Fruit fly (Drosophila melanogaster) whole organism, prepupa: Measurements from ENCODE around the gene ppan.

Experiments
- Blimp-1 ChIP-seq: fragments of 200-800 bp; sonication (Bioruptor generic); optimal IDR thresholded peaks from 3 replicates; lab custom pipeline; 2017; ENCODE audit warnings: missing biosample characterization, missing genetic modification characterization, mild to moderate bottlenecking, moderate library complexity, missing genetic modification reagents
- CG11294 ChIP-seq: fragments of 200-800 bp; sonication (Bioruptor generic); IDR thresholded peaks from 2 replicates; pipeline ENCODE4 v1.3.6; 2022; ENCODE audit warnings: missing biosample characterization, missing genetic modification characterization
- CG11762 ChIP-seq: fragments of 200-800 bp; sonication (Bioruptor generic); optimal IDR thresholded peaks from 3 replicates; lab custom pipeline; 2016; ENCODE audit warnings: missing biosample characterization, missing genetic modification characterization; ENCODE audit not compliant: insufficient read depth
- CG11902 ChIP-seq: fragments of 200-800 bp; sonication (Bioruptor generic); optimal IDR thresholded peaks from 3 replicates; lab custom pipeline; 2016; ENCODE audit warnings: missing biosample characterization, missing genetic modification characterization
- CG15336 ChIP-seq: fragments of 200-800 bp; sonication (Bioruptor generic); IDR thresholded peaks from 2 replicates; pipeline ENCODE4 v1.3.6; 2022; ENCODE audit warnings: missing biosample characterization, missing genetic modification characterization
- CG1621 ChIP-seq: fragments of 200-800 bp; sonication (Bioruptor generic); optimal IDR thresholded peaks from 3 replicates; lab custom pipeline; 2018; ENCODE audit warnings: missing biosample characterization, mild to moderate bottlenecking, missing genetic modification characterization
- CG16779 ChIP-seq: fragments of 200-800 bp; sonication (Bioruptor generic); optimal IDR thresholded peaks from 3 replicates; lab custom pipeline; 2017; ENCODE audit warnings: missing biosample characterization, mild to moderate bottlenecking, missing genetic modification characterization
- CG31627 ChIP-seq: fragments of 200-800 bp; sonication (Bioruptor generic); optimal IDR thresholded peaks from 3 replicates; lab custom pipeline; 2016; ENCODE audit warnings: missing biosample characterization, missing genetic modification characterization
- CG34406 ChIP-seq: fragments of 200-800 bp; sonication (Bioruptor generic); optimal IDR thresholded peaks from 3 replicates; lab custom pipeline; 2016; ENCODE audit warnings: missing biosample characterization, missing genetic modification characterization
- CG3919 ChIP-seq: fragments of 200-800 bp; sonication (Bioruptor generic); optimal IDR thresholded peaks from 3 replicates; lab custom pipeline; 2016; ENCODE audit warnings: missing biosample characterization, missing genetic modification characterization
- CG4318 ChIP-seq: fragments of 200-800 bp; sonication (Bioruptor generic); optimal IDR thresholded peaks from 3 replicates; lab custom pipeline; 2017; ENCODE audit warnings: missing biosample characterization, mild to moderate bottlenecking, missing genetic modification characterization
- CG6163 ChIP-seq: fragments of 200-800 bp; sonication (Bioruptor generic); IDR thresholded peaks from 3 replicates; pipeline ENCODE4 v1.3.6; 2022; ENCODE audit warnings: missing biosample characterization, missing genetic modification characterization
- CG6792 ChIP-seq: fragments of 200-800 bp; sonication (Bioruptor generic); optimal IDR thresholded peaks from 3 replicates; lab custom pipeline; 2016; ENCODE audit warnings: missing biosample characterization, missing genetic modification characterization
- CG6808 ChIP-seq: fragments of 200-800 bp; sonication (Bioruptor generic); optimal IDR thresholded peaks from 3 replicates; lab custom pipeline; 2017; ENCODE audit warnings: missing biosample characterization, missing genetic modification characterization, mild to moderate bottlenecking, moderate library complexity, missing genetic modification reagents
- CG7368 ChIP-seq: fragments of 200-800 bp; sonication (Bioruptor generic); optimal IDR thresholded peaks from 3 replicates; lab custom pipeline; 2016; ENCODE audit warnings: missing biosample characterization, missing genetic modification characterization
- CG8119 ChIP-seq: fragments of 200-800 bp; sonication (Bioruptor generic); IDR thresholded peaks from 3 replicates; pipeline ENCODE4 v1.3.6; 2022; ENCODE audit warnings: missing biosample characterization, missing genetic modification characterization
- CG8632 ChIP-seq: fragments of 200-800 bp; sonication (Bioruptor generic); optimal IDR thresholded peaks from 3 replicates; lab custom pipeline; 2016; ENCODE audit warnings: missing biosample characterization, missing genetic modification characterization
- CG9139 ChIP-seq: fragments of 200-800 bp; sonication (Bioruptor generic); optimal IDR thresholded peaks from 3 replicates; lab custom pipeline; 2017; ENCODE audit warnings: missing biosample characterization, mild to moderate bottlenecking, missing genetic modification characterization
- Eip75B ChIP-seq: fragments of 200-800 bp; sonication (Bioruptor generic); optimal IDR thresholded peaks from 3 replicates; lab custom pipeline; 2016; ENCODE audit warnings: missing biosample characterization, missing genetic modification characterization
- Eip78C ChIP-seq: fragments of 200-800 bp; sonication (Bioruptor generic); peaks from one replicate; lab custom pipeline; 2016; ENCODE audit warnings: missing biosample characterization, missing genetic modification characterization
- Ets21C ChIP-seq: fragments of 200-800 bp; sonication (Bioruptor generic); optimal IDR thresholded peaks from 3 replicates; lab custom pipeline; 2016; ENCODE audit warnings: missing biosample characterization, missing genetic modification characterization
- Ets96B ChIP-seq: fragments of 200-800 bp; optimal IDR thresholded peaks from 2 replicates; lab custom pipeline; 2019; ENCODE audit warnings: missing biosample characterization, mild to moderate bottlenecking, missing genetic modification characterization, moderate library complexity
- Gug ChIP-seq: fragments of 200-800 bp; sonication (Bioruptor generic); IDR thresholded peaks from 2 replicates; pipeline ENCODE4 v1.3.6; 2022; ENCODE audit warnings: missing biosample characterization, missing genetic modification characterization
- Hr38 ChIP-seq: sonication (Bioruptor generic); optimal IDR thresholded peaks from 2 replicates; lab custom pipeline; 2016; ENCODE audit warnings: missing biosample characterization, missing genetic modification characterization
- Hr4 ChIP-seq: fragments of 200-800 bp; sonication (Bioruptor generic); optimal IDR thresholded peaks from 3 replicates; lab custom pipeline; 2016; ENCODE audit warnings: missing biosample characterization, missing genetic modification characterization
- Lpt ChIP-seq: fragments of 200-800 bp; sonication (Bioruptor generic); optimal IDR thresholded peaks from 3 replicates; lab custom pipeline; 2016; ENCODE audit warnings: missing biosample characterization, missing genetic modification characterization
- Met ChIP-seq: fragments of 200-800 bp; sonication (Bioruptor generic); optimal IDR thresholded peaks from 3 replicates; lab custom pipeline; 2016; ENCODE audit warnings: missing biosample characterization, missing genetic modification characterization
- OdsH ChIP-seq: fragments of 200-800 bp; sonication (Bioruptor generic); optimal IDR thresholded peaks from 3 replicates; lab custom pipeline; 2016; ENCODE audit warnings: missing biosample characterization, missing genetic modification characterization
- Smox ChIP-seq: fragments of 200-800 bp; sonication (Bioruptor generic); optimal IDR thresholded peaks from 3 replicates; lab custom pipeline; 2016; ENCODE audit warnings: missing biosample characterization, missing genetic modification characterization
- Sox102F ChIP-seq: fragments of 200-800 bp; sonication (Bioruptor generic); optimal IDR thresholded peaks from 2 replicates; lab custom pipeline; 2016; ENCODE audit warnings: missing biosample characterization, mild to moderate bottlenecking, missing genetic modification characterization
- Sox14 ChIP-seq: fragments of 200-800 bp; sonication (Bioruptor generic); optimal IDR thresholded peaks from 3 replicates; lab custom pipeline; 2016; ENCODE audit warnings: missing biosample characterization, missing genetic modification characterization
- Sox15 ChIP-seq: fragments of 200-800 bp; sonication (Bioruptor generic); optimal IDR thresholded peaks from 3 replicates; lab custom pipeline; 2016; ENCODE audit warnings: missing biosample characterization, missing genetic modification characterization
- achi ChIP-seq: fragments of 200-800 bp; sonication (Bioruptor generic); optimal IDR thresholded peaks from 3 replicates; lab custom pipeline; 2016; ENCODE audit warnings: missing biosample characterization, missing genetic modification characterization
- acj6 ChIP-seq: fragments of 200-800 bp; sonication (Bioruptor generic); optimal IDR thresholded peaks from 3 replicates; lab custom pipeline; 2016; ENCODE audit warnings: missing biosample characterization, missing genetic modification characterization
- dac ChIP-seq: fragments of 200-800 bp; sonication (Bioruptor generic); optimal IDR thresholded peaks from 2 replicates; lab custom pipeline; 2017; ENCODE audit warnings: missing biosample characterization, mild to moderate bottlenecking, missing genetic modification characterization
- dsx ChIP-seq: fragments of 200-800 bp; optimal IDR thresholded peaks from 3 replicates; lab custom pipeline; 2019; ENCODE audit warnings: missing biosample characterization, mild to moderate bottlenecking, missing genetic modification characterization, moderate library complexity; ENCODE audit not compliant: poor library complexity, severe bottlenecking
- eg ChIP-seq: fragments of 200-800 bp; sonication (Bioruptor generic); IDR thresholded peaks from 3 replicates; pipeline ENCODE4 v1.3.6; 2022; ENCODE audit warnings: missing biosample characterization, missing genetic modification characterization
- esn ChIP-seq: fragments of 200-800 bp; sonication (Bioruptor generic); optimal IDR thresholded peaks from 2 replicates; lab custom pipeline; 2016; ENCODE audit warnings: missing biosample characterization, mild to moderate bottlenecking, missing genetic modification characterization, moderate library complexity
- fd59A ChIP-seq: fragments of 200-800 bp; sonication (Bioruptor generic); optimal IDR thresholded peaks from 2 replicates; lab custom pipeline; 2017; ENCODE audit warnings: missing biosample characterization, mild to moderate bottlenecking, missing genetic modification characterization, missing genetic modification reagents
- fd85E ChIP-seq: fragments of 200-800 bp; sonication (Bioruptor generic); optimal IDR thresholded peaks from 3 replicates; lab custom pipeline; 2016; ENCODE audit warnings: missing biosample characterization, missing genetic modification characterization
- fkh ChIP-seq: fragments of 200-800 bp; sonication (Bioruptor generic); optimal IDR thresholded peaks from 3 replicates; lab custom pipeline; 2017; ENCODE audit warnings: missing biosample characterization, mild to moderate bottlenecking, missing genetic modification characterization, moderate library complexity
- lz ChIP-seq: fragments of 200-800 bp; sonication (Bioruptor generic); optimal IDR thresholded peaks from 3 replicates; lab custom pipeline; 2016; ENCODE audit warnings: missing biosample characterization, missing genetic modification characterization
- net ChIP-seq: fragments of 200-800 bp; sonication (Bioruptor generic); optimal IDR thresholded peaks from 3 replicates; lab custom pipeline; 2016; ENCODE audit warnings: missing biosample characterization, missing genetic modification characterization
- pdm3 ChIP-seq: fragments of 200-800 bp; sonication (Bioruptor generic); optimal IDR thresholded peaks from 3 replicates; lab custom pipeline; 2016; ENCODE audit warnings: missing biosample characterization, missing genetic modification characterization
- salr ChIP-seq, 2 experiments: fragments of 200-800 bp; sonication (Bioruptor generic); optimal IDR thresholded peaks; 3 replicates each; lab custom pipeline; 2016 to 2018; ENCODE audit warnings: missing biosample characterization in 2 of 2, missing genetic modification characterization in 2 of 2, mild to moderate bottlenecking in 1 of 2
- spab ChIP-seq: fragments of 200-800 bp; sonication (Bioruptor generic); optimal IDR thresholded peaks from 2 replicates; lab custom pipeline; 2017; ENCODE audit warnings: missing biosample characterization, mild to moderate bottlenecking, missing genetic modification characterization, missing genetic modification reagents
- ss ChIP-seq, 2 experiments: fragments of 200-800 bp; sonication (Bioruptor generic); optimal IDR thresholded peaks; 2 replicates in 1 of 2; 3 replicates in 1 of 2; lab custom pipeline; 2017 to 2018; ENCODE audit warnings: mild to moderate bottlenecking in 2 of 2, missing biosample characterization in 2 of 2, missing genetic modification characterization in 2 of 2, moderate library complexity in 1 of 2
- svp ChIP-seq: fragments of 200-800 bp; sonication (Bioruptor generic); peaks from one replicate; lab custom pipeline; 2016; ENCODE audit warnings: missing biosample characterization, missing genetic modification characterization
- topi ChIP-seq: fragments of 200-800 bp; sonication (Bioruptor generic); optimal IDR thresholded peaks from 3 replicates; lab custom pipeline; 2016; ENCODE audit warnings: missing biosample characterization, missing genetic modification characterization
- vri ChIP-seq: fragments of 200-800 bp; sonication (Bioruptor generic); optimal IDR thresholded peaks from 3 replicates; lab custom pipeline; 2016; ENCODE audit warnings: missing biosample characterization, mild to moderate bottlenecking, missing genetic modification characterization

ppan gene

dm6 chr3R:21141341-21141740 is 25.3 kb downstream of the ppan start:
- TF ChIP-seq vri (peak; percentile 65), Ets21C (GFP tag; lab: Kevin White, UChicago) (no peak), spab (GFP tag; lab: Kevin White, UChicago) (no peak), CG3919 (GFP tag; lab: Kevin White, UChicago) (no peak), Hr38 (GFP tag; lab: Kevin White, UChicago) (no peak)

DNA sequence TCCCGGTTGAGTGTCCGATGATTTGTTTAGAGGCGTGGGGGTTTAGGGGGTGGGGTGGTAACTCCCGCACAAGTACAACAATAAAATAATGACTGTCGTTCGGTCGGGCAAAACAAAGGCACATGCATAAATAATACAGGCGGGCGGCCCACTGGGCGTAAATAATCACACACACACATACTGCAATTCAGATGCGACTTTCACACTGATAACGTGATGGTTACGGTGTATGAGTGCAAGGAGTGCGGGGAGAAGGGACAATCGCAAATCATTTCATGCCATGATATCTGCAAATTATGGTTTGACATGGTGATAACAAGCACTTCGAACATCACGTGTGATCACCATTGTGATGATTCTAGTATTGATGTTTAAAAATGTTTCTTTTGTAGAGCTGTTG is 34.0 kb downstream of the ppan start:
- no peak for TF ChIP-seq Ets96B (tag; lab: Kevin White, UChicago)
- TF ChIP-seq eg (GFP tag; lab: Robert Waterston, UW) = no peak
- TF ChIP-seq CG34406 = no peak
- TF ChIP-seq Sox102F = no peak
- TF ChIP-seq Smox (GFP tag; lab: Kevin White, UChicago) = no peak
- no peak for TF ChIP-seq CG11902 (GFP tag; lab: Kevin White, UChicago)
- no peak for TF ChIP-seq fd85E (GFP tag; lab: Kevin White, UChicago)
- TF ChIP-seq CG8632 (GFP tag; lab: Kevin White, UChicago) = no peak
- no peak for TF ChIP-seq Hr4 (GFP tag; lab: Kevin White, UChicago)
- no peak for TF ChIP-seq CG6792
- no peak for TF ChIP-seq fd59A
- no peak for TF ChIP-seq CG7368 (GFP tag; lab: Kevin White, UChicago)
- TF ChIP-seq CG31627 (GFP tag; lab: Kevin White, UChicago) = no peak
- TF ChIP-seq Ets21C (GFP tag; lab: Kevin White, UChicago) = no peak
- no peak for TF ChIP-seq acj6 (GFP tag; lab: Kevin White, UChicago)
- no peak for TF ChIP-seq OdsH
- no peak for TF ChIP-seq dac (GFP tag; lab: Kevin White, UChicago)
- peak; percentile 85 for TF ChIP-seq vri
- peak; percentile 20 for TF ChIP-seq fkh (GFP tag; lab: Kevin White, UChicago)
- no peak for TF ChIP-seq spab (GFP tag; lab: Kevin White, UChicago)
- TF ChIP-seq CG9139 (GFP tag; lab: Kevin White, UChicago) = no peak
- TF ChIP-seq net (GFP tag; lab: Kevin White, UChicago) = no peak
- TF ChIP-seq svp (GFP tag; lab: Kevin White, UChicago) = peak; percentile 87
- no peak for TF ChIP-seq CG8119 (GFP tag; lab: Robert Waterston, UW)
- no peak for TF ChIP-seq CG11762 (GFP tag; lab: Kevin White, UChicago)
- TF ChIP-seq CG6808 (GFP tag; lab: Kevin White, UChicago) = no peak
- no peak for TF ChIP-seq Blimp-1 (GFP tag; lab: Kevin White, UChicago)
- TF ChIP-seq dsx = no peak
- TF ChIP-seq Lpt (GFP tag; lab: Kevin White, UChicago) = no peak
- no peak for TF ChIP-seq Met (GFP tag; lab: Kevin White, UChicago)
- no peak for TF ChIP-seq Gug (GFP tag; lab: Robert Waterston, UW)
- TF ChIP-seq CG16779 = no peak
- no peak for TF ChIP-seq pdm3 (GFP tag; lab: Kevin White, UChicago)
- no peak for TF ChIP-seq Eip75B (GFP tag; lab: Kevin White, UChicago)
- no peak for TF ChIP-seq CG15336 (GFP tag; lab: Robert Waterston, UW)
- TF ChIP-seq CG1621 (tag; lab: Kevin White, UChicago) = no peak
- 0 out of 3 replicates have a peak, but pooled peaks have one; percentile 23 for TF ChIP-seq CG6163 (GFP tag; lab: Robert Waterston, UW)
- TF ChIP-seq Sox14 = peak; percentile 67
- no peak for TF ChIP-seq CG11294
- TF ChIP-seq Eip78C = peak; percentile 63
- TF ChIP-seq esn (GFP tag; lab: Kevin White, UChicago) = no peak
- no peak for TF ChIP-seq salr (GFP tag; optimal IDR thresholded peaks at IDR 0.05; lab: Kevin White, UChicago)
- TF ChIP-seq CG4318 (GFP tag; lab: Kevin White, UChicago) = no peak
- TF ChIP-seq ss (GFP tag; optimal IDR thresholded peaks at IDR 0.05; lab: Kevin White, UChicago) = peak in 1 of 2 experiments; percentile 9
- no peak for TF ChIP-seq Sox15
- no peak for TF ChIP-seq topi
- TF ChIP-seq achi (GFP tag; lab: Kevin White, UChicago) = no peak
- TF ChIP-seq lz (GFP tag; lab: Kevin White, UChicago) = no peak
- TF ChIP-seq CG3919 (GFP tag; lab: Kevin White, UChicago) = peak; percentile 9
